Worm (Caenorhabditis elegans) whole organism, young adult: ENCODE measurements around the gene ears-2.
"Not testable (repeated sequence)": the region's sequence is repeated elsewhere in the genome, so short reads cannot be mapped to it uniquely, and the experiment has no call there.

Source experiments
- B0261.1 ChIP-seq: sonication (generic microtip); optimal IDR thresholded peaks from 2 replicates; lab custom pipeline; 2016; ENCODE audit warnings: mild to moderate bottlenecking, missing genetic modification characterization, moderate library complexity, missing compliant biosample characterization
- C06A6.2 ChIP-seq: fragments of 200-800 bp; sonication (Bioruptor generic); conservative IDR thresholded peaks from 2 replicates; pipeline ENCODE4 v1.3.6; 2022; ENCODE audit warnings: missing genetic modification characterization, missing compliant biosample characterization
- C17E4.6 ChIP-seq: fragments of 200-800 bp; sonication (Bioruptor generic); IDR thresholded peaks from 2 replicates; pipeline ENCODE4 v1.3.6; 2022; ENCODE audit warnings: missing genetic modification reagents, missing genetic modification characterization, missing compliant biosample characterization
- F22D6.2 ChIP-seq: sonication (generic microtip); optimal IDR thresholded peaks from 2 replicates; lab custom pipeline; 2016; ENCODE audit warnings: mild to moderate bottlenecking, missing genetic modification characterization, missing compliant biosample characterization
- F23B12.7 ChIP-seq: sonication (generic microtip); optimal IDR thresholded peaks from 2 replicates; lab custom pipeline; 2017; ENCODE audit warnings: missing genetic modification characterization, mild to moderate bottlenecking, missing compliant biosample characterization, antibody characterized with exemption, moderate library complexity; ENCODE audit not compliant: insufficient read depth
- F33H1.4 ChIP-seq: fragments of 200-800 bp; sonication (Bioruptor generic); IDR thresholded peaks from 2 replicates; pipeline ENCODE4 v1.3.6; 2022; ENCODE audit warnings: missing genetic modification reagents, missing genetic modification characterization, missing compliant biosample characterization
- F37B4.10 ChIP-seq: fragments of 200-800 bp; sonication (Bioruptor generic); IDR thresholded peaks from 2 replicates; pipeline ENCODE4 v1.3.6; 2022; ENCODE audit warnings: missing genetic modification characterization, missing compliant biosample characterization
- F52B5.7 ChIP-seq: sonication (generic microtip); optimal IDR thresholded peaks from 2 replicates; lab custom pipeline; 2016; ENCODE audit warnings: mild to moderate bottlenecking, missing genetic modification characterization, missing compliant biosample characterization
- K11D2.4 ChIP-seq: fragments of 200-800 bp; sonication (Bioruptor generic); IDR thresholded peaks from 2 replicates; pipeline ENCODE4 v1.3.6; 2022; ENCODE audit warnings: missing genetic modification reagents, missing genetic modification characterization, missing compliant biosample characterization
- K12H6.12 ChIP-seq: fragments of 200-800 bp; sonication (Bioruptor generic); optimal IDR thresholded peaks from 2 replicates; lab custom pipeline; 2018; ENCODE audit warnings: mild to moderate bottlenecking, missing genetic modification characterization, missing compliant biosample characterization
- T07F8.4 ChIP-seq: sonication (generic microtip); optimal IDR thresholded peaks from 2 replicates; lab custom pipeline; 2016; ENCODE audit warnings: mild to moderate bottlenecking, missing genetic modification characterization, moderate library complexity, missing compliant biosample characterization
- Y56A3A.18 ChIP-seq: fragments of 200-800 bp; sonication (Bioruptor generic); IDR thresholded peaks from 2 replicates; pipeline ENCODE4 v1.3.6; 2022; ENCODE audit warnings: missing genetic modification reagents, missing genetic modification characterization, missing compliant biosample characterization
- Y67H2A.10 ChIP-seq: fragments of 200-800 bp; sonication (Bioruptor generic); conservative IDR thresholded peaks from 2 replicates; pipeline ENCODE4 v1.3.6; 2022; ENCODE audit warnings: missing genetic modification reagents, missing genetic modification characterization, missing compliant biosample characterization
- Y95B8A.8 ChIP-seq: fragments of 200-800 bp; sonication (Bioruptor generic); IDR thresholded peaks from 2 replicates; pipeline ENCODE4 v1.3.6; 2022; ENCODE audit warnings: missing genetic modification reagents, missing genetic modification characterization, missing compliant biosample characterization
- ZK185.1 ChIP-seq: sonication (generic microtip); optimal IDR thresholded peaks from 2 replicates; lab custom pipeline; 2016; ENCODE audit warnings: mild to moderate bottlenecking, missing genetic modification characterization, missing compliant biosample characterization; ENCODE audit not compliant: poor library complexity, severe bottlenecking
- akir-1 ChIP-seq: fragments of 200-800 bp; sonication (Bioruptor generic); optimal IDR thresholded peaks from 2 replicates; lab custom pipeline; 2018; ENCODE audit warnings: mild to moderate bottlenecking, missing genetic modification characterization, moderate library complexity, missing compliant biosample characterization
- aptf-2 ChIP-seq: fragments of 200-800 bp; sonication (Bioruptor generic); conservative IDR thresholded peaks from 2 replicates; pipeline ENCODE4 v1.3.6; 2022; ENCODE audit warnings: missing genetic modification reagents, missing genetic modification characterization, missing compliant biosample characterization
- aptf-3 ChIP-seq: fragments of 200-800 bp; sonication (Bioruptor generic); IDR thresholded peaks from 2 replicates; pipeline ENCODE4 v1.3.6; 2022; ENCODE audit warnings: missing genetic modification characterization, missing compliant biosample characterization
- athp-1 ChIP-seq: sonication (generic microtip); optimal IDR thresholded peaks from 2 replicates; lab custom pipeline; 2017; ENCODE audit warnings: mild to moderate bottlenecking, missing genetic modification characterization, missing compliant biosample characterization
- attf-3 ChIP-seq: fragments of 200-800 bp; sonication (Bioruptor generic); conservative IDR thresholded peaks from 2 replicates; pipeline ENCODE4 v1.3.6; 2022; ENCODE audit warnings: missing genetic modification reagents, missing genetic modification characterization, missing compliant biosample characterization
- cebp-1 ChIP-seq, 2 experiments: fragments of 200-800 bp in 1 of 2; sonication (Bioruptor generic) in 1 of 2; sonication (generic microtip) in 1 of 2; IDR thresholded peaks in 1 of 2; optimal IDR thresholded peaks in 1 of 2; 2 replicates each; pipeline versions ENCODE4 v1.3.6 to Lab custom; 2017 to 2022; ENCODE audit warnings: missing compliant biosample characterization in 2 of 2, missing genetic modification characterization in 2 of 2, mild to moderate bottlenecking in 1 of 2, missing genetic modification reagents in 1 of 2, moderate library complexity in 1 of 2
- cebp-2 ChIP-seq: fragments of 200-800 bp; sonication (Bioruptor generic); IDR thresholded peaks from 2 replicates; pipeline ENCODE4 v1.3.6; 2022; ENCODE audit warnings: missing genetic modification characterization, missing compliant biosample characterization
- chd-7 ChIP-seq: sonication (generic microtip); optimal IDR thresholded peaks from 2 replicates; lab custom pipeline; 2016; ENCODE audit warnings: mild to moderate bottlenecking, missing genetic modification characterization, moderate library complexity, missing compliant biosample characterization
- die-1 ChIP-seq: sonication (generic microtip); optimal IDR thresholded peaks from 2 replicates; lab custom pipeline; 2016; ENCODE audit warnings: missing genotype, mild to moderate bottlenecking, missing genetic modification characterization, missing compliant biosample characterization
- efl-1 ChIP-seq: fragments of 150-350 bp; optimal IDR thresholded peaks from 2 replicates; lab custom pipeline; 2014; ENCODE audit warnings: missing biosample characterization, missing genetic modification reagents, missing genetic modification characterization
- egl-18 ChIP-seq: fragments of 200-800 bp; sonication (Bioruptor generic); IDR thresholded peaks from 2 replicates; pipeline ENCODE4 v1.3.6; 2022; ENCODE audit warnings: missing genetic modification reagents, missing genetic modification characterization, missing compliant biosample characterization
- hmg-20 ChIP-seq: fragments of 200-800 bp; sonication (Bioruptor generic); IDR thresholded peaks from 2 replicates; pipeline ENCODE4 v1.3.6; 2022; ENCODE audit warnings: missing genetic modification reagents, missing genetic modification characterization, missing compliant biosample characterization
- let-607 ChIP-seq, 2 experiments: fragments of 200-800 bp in 1 of 2; sonication (Bioruptor generic) in 1 of 2; sonication (generic microtip) in 1 of 2; optimal IDR thresholded peaks; 2 replicates each; lab custom pipeline; 2016 to 2018; ENCODE audit warnings: mild to moderate bottlenecking in 2 of 2, missing compliant biosample characterization in 2 of 2, missing genetic modification characterization in 2 of 2, moderate library complexity in 2 of 2, missing genotype in 1 of 2
- lin-26 ChIP-seq: fragments of 200-800 bp; sonication (Bioruptor generic); IDR thresholded peaks from 2 replicates; pipeline ENCODE4 v1.3.6; 2022; ENCODE audit warnings: missing genetic modification reagents, missing genetic modification characterization, missing compliant biosample characterization
- lin-35 ChIP-seq, 3 experiments: fragments of 150-350 bp in 2 of 3; sonication (generic microtip) in 1 of 3; optimal IDR thresholded peaks; 2 replicates each; lab custom pipeline; 2014 to 2018; ENCODE audit warnings: missing biosample characterization in 3 of 3, missing genetic modification characterization in 3 of 3, missing genetic modification reagents in 3 of 3
- lin-40 ChIP-seq: sonication (generic microtip); optimal IDR thresholded peaks from 2 replicates; lab custom pipeline; 2016; ENCODE audit warnings: missing genetic modification characterization, mild to moderate bottlenecking, missing compliant biosample characterization, missing genotype, missing genetic modification reagents
- lin-54 ChIP-seq: fragments of 200-800 bp; sonication (Bioruptor generic); optimal IDR thresholded peaks from 2 replicates; lab custom pipeline; 2018; ENCODE audit warnings: mild to moderate bottlenecking, missing genetic modification characterization, missing compliant biosample characterization
- madf-10 ChIP-seq: sonication (generic microtip); optimal IDR thresholded peaks from 2 replicates; lab custom pipeline; 2016; ENCODE audit warnings: mild to moderate bottlenecking, missing genetic modification characterization, missing compliant biosample characterization
- madf-8 ChIP-seq: fragments of 200-800 bp; sonication (Bioruptor generic); conservative IDR thresholded peaks from 2 replicates; pipeline ENCODE4 v1.3.6; 2022; ENCODE audit warnings: missing genetic modification reagents, missing genetic modification characterization, missing compliant biosample characterization
- mcd-1 ChIP-seq: fragments of 200-800 bp; sonication (Bioruptor generic); IDR thresholded peaks from 2 replicates; pipeline ENCODE4 v1.3.6; 2022; ENCODE audit warnings: missing genetic modification reagents, missing genetic modification characterization, missing compliant biosample characterization
- nfyb-1 ChIP-seq: fragments of 200-800 bp; sonication (Bioruptor generic); IDR thresholded peaks from 2 replicates; pipeline ENCODE4 v1.3.6; 2022; ENCODE audit warnings: missing genetic modification reagents, missing genetic modification characterization, missing compliant biosample characterization
- snpc-1.3 ChIP-seq: sonication (generic microtip); optimal IDR thresholded peaks from 2 replicates; lab custom pipeline; 2017; ENCODE audit warnings: missing genetic modification characterization, mild to moderate bottlenecking, missing compliant biosample characterization, antibody characterized with exemption, moderate library complexity, missing genotype, missing genetic modification reagents; ENCODE audit not compliant: insufficient read depth
- snpc-4 ChIP-seq, 5 experiments: fragments of 150-350 bp in 1 of 5; sonication (generic microtip) in 4 of 5; optimal IDR thresholded peaks; 2 replicates each; lab custom pipeline; 2014 to 2018; ENCODE audit warnings: missing genetic modification characterization in 5 of 5, missing biosample characterization in 3 of 5, antibody characterized with exemption in 2 of 5, mild to moderate bottlenecking in 2 of 5, missing compliant biosample characterization in 2 of 5, missing genotype in 2 of 5, moderate library complexity in 2 of 5, missing genetic modification reagents in 1 of 5
- tlf-1 ChIP-seq: fragments of 200-800 bp; sonication (Bioruptor generic); optimal IDR thresholded peaks from 2 replicates; lab custom pipeline; 2018; ENCODE audit warnings: mild to moderate bottlenecking, missing genetic modification characterization, missing compliant biosample characterization
- unc-130 ChIP-seq: sonication (generic microtip); optimal IDR thresholded peaks from 2 replicates; lab custom pipeline; 2016; ENCODE audit warnings: missing genetic modification reagents, missing genetic modification characterization, missing compliant biosample characterization
- zfh-2 ChIP-seq: fragments of 200-800 bp; sonication (Bioruptor generic); conservative IDR thresholded peaks from 2 replicates; pipeline ENCODE4 v1.3.6; 2022; ENCODE audit warnings: missing genetic modification reagents, missing genetic modification characterization, missing compliant biosample characterization
- zim-3 ChIP-seq: sonication (generic microtip); optimal IDR thresholded peaks from 2 replicates; lab custom pipeline; 2017; ENCODE audit warnings: mild to moderate bottlenecking, missing genetic modification characterization, moderate library complexity, missing compliant biosample characterization
- ztf-26 ChIP-seq: sonication (generic microtip); optimal IDR thresholded peaks from 2 replicates; lab custom pipeline; 2017; ENCODE audit warnings: missing genetic modification characterization, missing compliant biosample characterization
- ztf-6 ChIP-seq: fragments of 200-800 bp; sonication (Bioruptor generic); IDR thresholded peaks from 2 replicates; pipeline ENCODE4 v1.3.6; 2022; ENCODE audit warnings: missing genetic modification reagents, missing genetic modification characterization, missing compliant biosample characterization

The ears-2 gene

DNA sequence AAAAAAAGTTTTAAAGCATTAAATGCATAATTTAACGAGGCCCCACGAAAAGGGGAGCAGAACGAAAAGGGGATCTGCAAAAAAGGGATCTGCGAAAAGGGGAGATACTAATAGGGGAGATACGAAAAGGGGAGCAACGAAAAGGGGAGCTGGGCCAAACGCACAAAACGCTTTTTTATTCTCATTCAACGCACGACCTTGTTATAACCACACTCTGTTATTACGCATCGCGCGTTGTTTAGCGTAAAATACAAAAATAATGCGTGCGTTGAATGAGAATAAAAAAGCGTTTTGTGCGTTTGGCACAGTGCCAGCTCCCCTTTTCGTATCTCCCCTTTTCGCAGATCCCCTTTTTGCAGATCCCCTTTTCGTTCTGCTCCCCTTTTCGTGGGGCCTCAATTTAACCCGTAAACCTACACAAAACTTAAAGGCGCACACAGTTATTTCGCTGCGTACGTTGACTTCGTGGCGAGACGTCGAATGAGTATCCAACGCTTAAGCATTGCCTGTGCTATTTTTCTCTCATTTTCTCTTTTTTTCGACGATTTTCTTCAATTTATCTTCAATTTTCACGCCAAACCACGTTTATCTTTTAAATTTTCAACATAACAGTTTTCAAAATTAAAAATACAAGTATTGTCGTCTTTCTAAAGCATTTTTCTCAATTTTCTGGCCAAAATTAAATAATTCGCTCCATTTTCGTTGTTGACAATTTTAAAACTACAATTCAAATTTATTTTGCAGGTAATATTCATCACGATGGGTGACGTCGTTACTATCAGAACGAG is 4.9 kb downstream of the ears-2 start, which contains the start of gene rps-24 (continued):
- TF ChIP-seq lin-40 (tag; lab: Kevin White, UChicago) (peak; percentile 93), ZK185.1 (tag; lab: Kevin White, UChicago) (peak; percentile 82), hmg-20 (GFP tag; lab: Robert Waterston, UW) (peak; percentile 71), B0261.1 (tag; lab: Kevin White, UChicago) (peak; percentile 27), cebp-1 (GFP tag; IDR thresholded peaks at IDR 0.05; lab: Robert Waterston, UW) (peak; percentile 87), cebp-1 (tag; optimal IDR thresholded peaks at IDR 0.05; lab: Kevin White, UChicago) (peak; percentile 90), F52B5.7 (tag; lab: Kevin White, UChicago) (peak; percentile 6), K12H6.12 (peak; percentile 83), C06A6.2 (GFP tag; lab: Robert Waterston, UW) (peak; percentile 93), Y56A3A.18 (peak; percentile 87), F22D6.2 (peak; percentile 47), madf-8 (GFP tag; lab: Robert Waterston, UW) (peak; percentile 79), K11D2.4 (GFP tag; lab: Robert Waterston, UW) (peak; percentile 96), die-1 (peak; percentile 48), akir-1 (peak; percentile 40), zim-3 (tag; lab: Kevin White, UChicago) (peak; percentile 75), attf-3 (peak; percentile 86), nfyb-1 (GFP tag; lab: Robert Waterston, UW) (peak; percentile 94), let-607 (tag; optimal IDR thresholded peaks at IDR 0.05; lab: Kevin White, UChicago) (peak in 1 of 2 experiments; percentile 38), athp-1 (tag; lab: Kevin White, UChicago) (peak; percentile 95), F37B4.10 (GFP tag; lab: Robert Waterston, UW) (peak; percentile 93; the same call in 1 of the 2 replicates), ztf-26 (peak; percentile 90), C17E4.6 (GFP tag; lab: Robert Waterston, UW) (peak; percentile 92; the same call in 1 of the 2 replicates), T07F8.4 (tag; lab: Kevin White, UChicago) (peak; percentile 84), F33H1.4 (peak; percentile 99), egl-18 (0 out of 2 replicates have a peak, but pooled peaks have one; percentile 37), tlf-1 (GFP tag; lab: Kevin White, UChicago) (peak; percentile 88), lin-26 (GFP tag; lab: Robert Waterston, UW) (peak; percentile 96), zfh-2 (GFP tag; lab: Robert Waterston, UW) (peak; percentile 67), chd-7 (tag; lab: Kevin White, UChicago) (peak; percentile 58), efl-1 (GFP tag; lab: Kevin White, UChicago) (peak; percentile 56), cebp-2 (GFP tag; lab: Robert Waterston, UW) (peak; percentile 59; the same call in 1 of the 2 replicates), F23B12.7 (tag; lab: Kevin White, UChicago) (peak; percentile 73), lin-35 (GFP tag; optimal IDR thresholded peaks at IDR 0.05; lab: Kevin White, UChicago) (peak in 1 of 3 experiments; percentile 82), aptf-2 (GFP tag; lab: Robert Waterston, UW) (peak; percentile 95), aptf-3 (GFP tag; lab: Robert Waterston, UW) (peak; percentile 68; the same call in 1 of the 2 replicates), Y67H2A.10 (GFP tag; lab: Robert Waterston, UW) (peak; percentile 96), madf-10 (tag; lab: Kevin White, UChicago) (peak; percentile 91), snpc-4 (tag; optimal IDR thresholded peaks at IDR 0.05; lab: Kevin White, UChicago) (peak; percentile 55 to 83 (median 78)), ztf-6 (GFP tag; lab: Robert Waterston, UW) (peak; percentile 96), mcd-1 (GFP tag; lab: Robert Waterston, UW) (peak; percentile 93), snpc-1.3 (tag; lab: Kevin White, UChicago) (peak; percentile 26), Y95B8A.8 (GFP tag; lab: Robert Waterston, UW) (peak; percentile 99), unc-130 (GFP tag; lab: Kevin White, UChicago) (peak; percentile 88), lin-54 (peak; percentile 85)
- TF ChIP-seq snpc-4 (GFP tag; optimal IDR thresholded peaks at IDR 0.05; lab: Kevin White, UChicago), result not testable (repeated sequence)
